Fruit fly (Drosophila melanogaster) whole organism, adult: ENCODE measurements around the gene Cln7.

Experiments
- CG12768 ChIP-seq: fragments of 200-800 bp; sonication (Bioruptor generic); optimal IDR thresholded peaks from 2 replicates; lab custom pipeline; 2017; ENCODE audit warnings: missing biosample characterization, missing genetic modification characterization, mild to moderate bottlenecking, moderate library complexity, missing genetic modification reagents
- CG1620 ChIP-seq: fragments of 200-800 bp; sonication (Bioruptor generic); optimal IDR thresholded peaks from 2 replicates; lab custom pipeline; 2016; ENCODE audit warnings: missing biosample characterization, missing genetic modification characterization
- CG7101 ChIP-seq: fragments of 200-800 bp; sonication (Bioruptor generic); optimal IDR thresholded peaks from 2 replicates; lab custom pipeline; 2018; ENCODE audit warnings: missing biosample characterization, mild to moderate bottlenecking, missing genetic modification characterization, moderate library complexity

DNA sequence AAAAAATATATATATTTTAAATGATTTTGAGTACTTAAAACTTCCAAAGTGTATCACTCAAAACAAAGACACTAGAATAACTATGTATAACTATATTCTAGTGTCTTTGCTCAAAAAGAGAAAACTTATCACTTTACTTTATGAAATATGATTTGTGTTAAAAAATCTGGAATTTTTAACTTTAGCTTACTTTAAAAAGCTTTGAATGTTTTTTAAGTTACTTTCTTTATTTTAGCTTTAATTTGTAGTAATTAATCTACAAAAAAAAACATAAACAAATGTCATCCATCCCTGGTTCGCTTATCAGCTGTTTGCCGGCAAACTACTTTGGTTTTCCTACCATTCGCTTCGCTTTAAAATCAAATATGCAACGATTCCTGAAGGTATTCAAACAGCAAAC lies 25.2 kb downstream of the Cln7 start, which contains the start of gene CG8607:
- TF ChIP-seq CG12768 (GFP tag; lab: Kevin White, UChicago), result no peak
- no peak for TF ChIP-seq CG1620 (GFP tag; lab: Kevin White, UChicago)
- TF ChIP-seq CG7101 (tag; lab: Kevin White, UChicago), result no peak
